Fruit fly (Drosophila melanogaster) whole organism, embryonic: ENCODE data around the gene CG9117.

ENCODE experiments used
- Ada2b ChIP-seq: fragments of 200-800 bp; sonication (Bioruptor generic); IDR thresholded peaks from 2 replicates; pipeline ENCODE4 v1.3.6; 2022; ENCODE audit warnings: missing biosample characterization, missing genetic modification characterization
- Antp ChIP-seq: fragments of 200-800 bp; sonication (Bioruptor generic); optimal IDR thresholded peaks from 3 replicates; lab custom pipeline; 2016; ENCODE audit warnings: missing biosample characterization, missing genetic modification characterization
- CG10366 ChIP-seq: fragments of 200-800 bp; sonication (Bioruptor generic); IDR thresholded peaks from 2 replicates; pipeline ENCODE4 v1.3.6; 2022; ENCODE audit warnings: missing biosample characterization, missing genetic modification characterization
- CG10431 ChIP-seq: fragments of 200-800 bp; sonication (Bioruptor generic); optimal IDR thresholded peaks from 3 replicates; lab custom pipeline; 2018; ENCODE audit warnings: missing biosample characterization, mild to moderate bottlenecking, missing genetic modification characterization
- CG11695 ChIP-seq: fragments of 200-800 bp; sonication (Bioruptor generic); IDR thresholded peaks from 3 replicates; pipeline ENCODE4 v1.3.6; 2022; ENCODE audit warnings: missing biosample characterization, missing genetic modification characterization
- CG12219 ChIP-seq: fragments of 200-800 bp; sonication (Bioruptor generic); optimal IDR thresholded peaks from 3 replicates; lab custom pipeline; 2018; ENCODE audit warnings: missing biosample characterization, mild to moderate bottlenecking, missing genetic modification characterization
- CG12299 ChIP-seq: fragments of 200-800 bp; sonication (Bioruptor generic); optimal IDR thresholded peaks from 2 replicates; lab custom pipeline; 2018; ENCODE audit warnings: missing biosample characterization, mild to moderate bottlenecking, missing genetic modification characterization
- CG12391 ChIP-seq: fragments of 200-800 bp; sonication (Bioruptor generic); optimal IDR thresholded peaks from 3 replicates; lab custom pipeline; 2018; ENCODE audit warnings: missing biosample characterization, mild to moderate bottlenecking, missing genetic modification characterization, moderate library complexity
- CG12769 ChIP-seq: fragments of 200-800 bp; sonication (Bioruptor generic); optimal IDR thresholded peaks from 2 replicates; lab custom pipeline; 2019; ENCODE audit warnings: missing biosample characterization, mild to moderate bottlenecking, missing genetic modification characterization, moderate library complexity
- CG15514 ChIP-seq: fragments of 200-800 bp; sonication (Bioruptor generic); optimal IDR thresholded peaks from 3 replicates; lab custom pipeline; 2017; ENCODE audit warnings: missing biosample characterization, missing genetic modification characterization, mild to moderate bottlenecking, moderate library complexity, missing genetic modification reagents
- CG17328 ChIP-seq: fragments of 200-800 bp; sonication (Bioruptor generic); IDR thresholded peaks from 2 replicates; pipeline ENCODE4 v1.3.6; 2022; ENCODE audit warnings: missing biosample characterization, missing genetic modification characterization
- CG17568 ChIP-seq: fragments of 200-800 bp; sonication (Bioruptor generic); optimal IDR thresholded peaks from 2 replicates; lab custom pipeline; 2018; ENCODE audit warnings: missing biosample characterization, mild to moderate bottlenecking, missing genetic modification characterization, moderate library complexity
- CG18011 ChIP-seq: fragments of 200-800 bp; sonication (Bioruptor generic); optimal IDR thresholded peaks from 2 replicates; lab custom pipeline; 2017; ENCODE audit warnings: missing biosample characterization, missing genetic modification characterization, mild to moderate bottlenecking, moderate library complexity, missing genotype
- CG18262 ChIP-seq: fragments of 200-800 bp; optimal IDR thresholded peaks from 3 replicates; lab custom pipeline; 2019; ENCODE audit warnings: missing biosample characterization, mild to moderate bottlenecking, missing genetic modification characterization, moderate library complexity
- CG18619 ChIP-seq: fragments of 200-800 bp; sonication (Bioruptor generic); optimal IDR thresholded peaks from 3 replicates; lab custom pipeline; 2017; ENCODE audit warnings: missing biosample characterization, mild to moderate bottlenecking, missing genetic modification characterization
- CG2889 ChIP-seq: fragments of 200-800 bp; sonication (Bioruptor generic); IDR thresholded peaks from 3 replicates; pipeline ENCODE4 v1.3.6; 2022; ENCODE audit warnings: missing biosample characterization, missing genetic modification characterization
- CG4730 ChIP-seq: fragments of 200-800 bp; sonication (Bioruptor generic); IDR thresholded peaks from 2 replicates; pipeline ENCODE4 v1.3.6; 2022; ENCODE audit warnings: missing biosample characterization, missing genetic modification characterization
- CG6765 ChIP-seq: fragments of 200-800 bp; sonication (Bioruptor generic); optimal IDR thresholded peaks from 3 replicates; lab custom pipeline; 2017; ENCODE audit warnings: missing biosample characterization, mild to moderate bottlenecking, missing genetic modification characterization
- CG7839 ChIP-seq: fragments of 200-800 bp; sonication (Bioruptor generic); optimal IDR thresholded peaks from 3 replicates; lab custom pipeline; 2018; ENCODE audit warnings: missing biosample characterization, mild to moderate bottlenecking, missing genetic modification characterization, moderate library complexity
- CG8388 ChIP-seq: fragments of 200-800 bp; sonication (Bioruptor generic); optimal IDR thresholded peaks from 2 replicates; lab custom pipeline; 2019; ENCODE audit warnings: missing biosample characterization, mild to moderate bottlenecking, missing genetic modification characterization, moderate library complexity
- CG8924 ChIP-seq: fragments of 200-800 bp; optimal IDR thresholded peaks from 3 replicates; lab custom pipeline; 2019; ENCODE audit warnings: missing biosample characterization, mild to moderate bottlenecking, missing genetic modification characterization, moderate library complexity
- Dp ChIP-seq: fragments of 200-800 bp; sonication (Bioruptor generic); optimal IDR thresholded peaks from 2 replicates; lab custom pipeline; 2018; ENCODE audit warnings: missing biosample characterization, mild to moderate bottlenecking, missing genetic modification characterization, moderate library complexity
- Dref ChIP-seq: fragments of 200-800 bp; sonication (Bioruptor generic); IDR thresholded peaks from 2 replicates; pipeline ENCODE4 v1.3.6; 2022; ENCODE audit warnings: missing biosample characterization, missing genetic modification characterization
- Drgx ChIP-seq: fragments of 200-800 bp; sonication (Bioruptor generic); IDR thresholded peaks from 2 replicates; pipeline ENCODE4 v1.3.6; 2022; ENCODE audit warnings: missing biosample characterization, missing genetic modification characterization
- Hmr ChIP-seq: fragments of 200-800 bp; sonication (Bioruptor generic); optimal IDR thresholded peaks from 3 replicates; lab custom pipeline; 2017; ENCODE audit warnings: mild to moderate bottlenecking, missing biosample characterization, missing genetic modification reagents, missing genetic modification characterization
- Hr39 ChIP-seq: fragments of >200 bp; optimal IDR thresholded peaks from 2 replicates; lab custom pipeline; 2017
- Jarid2 ChIP-seq: fragments of 200-800 bp; sonication (Bioruptor generic); optimal IDR thresholded peaks from 3 replicates; lab custom pipeline; 2017; ENCODE audit warnings: mild to moderate bottlenecking, missing biosample characterization, missing genetic modification reagents, missing genetic modification characterization
- Lhr ChIP-seq: fragments of 200-800 bp; sonication (Bioruptor generic); optimal IDR thresholded peaks from 3 replicates; lab custom pipeline; 2017; ENCODE audit warnings: mild to moderate bottlenecking, missing biosample characterization, missing genetic modification reagents, missing genetic modification characterization
- MESR4 ChIP-seq: fragments of 200-800 bp; sonication (Bioruptor generic); optimal IDR thresholded peaks from 2 replicates; lab custom pipeline; 2018; ENCODE audit warnings: missing biosample characterization, mild to moderate bottlenecking, missing genetic modification characterization, moderate library complexity
- Med ChIP-seq: fragments of 200-800 bp; sonication (Bioruptor generic); peaks from one replicate; lab custom pipeline; 2016; ENCODE audit warnings: missing biosample characterization, missing genetic modification characterization, mild to moderate bottlenecking, inconsistent platforms, moderate library complexity
- Nf-YB ChIP-seq: fragments of 200-800 bp; sonication (Bioruptor generic); optimal IDR thresholded peaks from 3 replicates; lab custom pipeline; 2019; ENCODE audit warnings: missing biosample characterization, mild to moderate bottlenecking, missing genetic modification characterization, moderate library complexity
- Optix ChIP-seq: fragments of 200-800 bp; sonication (Bioruptor generic); IDR thresholded peaks from 3 replicates; pipeline ENCODE4 v1.3.6; 2022; ENCODE audit warnings: missing biosample characterization, missing genetic modification characterization
- Rfx ChIP-seq: fragments of 200-800 bp; sonication (Bioruptor generic); IDR thresholded peaks from 2 replicates; pipeline ENCODE4 v1.3.6; 2022; ENCODE audit warnings: missing biosample characterization, missing genetic modification characterization
- bcd ChIP-seq: fragments of 200-800 bp; sonication (Bioruptor generic); optimal IDR thresholded peaks from 2 replicates; lab custom pipeline; 2017; ENCODE audit warnings: missing biosample characterization, mild to moderate bottlenecking, missing genetic modification characterization
- bigmax ChIP-seq: fragments of 200-800 bp; sonication (Bioruptor generic); optimal IDR thresholded peaks from 2 replicates; lab custom pipeline; 2018; ENCODE audit warnings: missing biosample characterization, mild to moderate bottlenecking, missing genetic modification characterization
- bsh ChIP-seq, 2 experiments: fragments of 200-800 bp; sonication (Bioruptor generic); optimal IDR thresholded peaks; 2 replicates each; lab custom pipeline; 2017 to 2018; ENCODE audit warnings: mild to moderate bottlenecking in 2 of 2, missing biosample characterization in 2 of 2, missing genetic modification characterization in 2 of 2, moderate library complexity in 1 of 2
- chn ChIP-seq: fragments of 200-800 bp; sonication (Bioruptor generic); optimal IDR thresholded peaks from 2 replicates; lab custom pipeline; 2016; ENCODE audit warnings: missing biosample characterization, missing genetic modification characterization
- en ChIP-seq: fragments of 200-800 bp; sonication (Bioruptor generic); optimal IDR thresholded peaks from 2 replicates; lab custom pipeline; 2016; ENCODE audit warnings: missing biosample characterization, missing genetic modification characterization
- fd96Cb ChIP-seq: fragments of 200-800 bp; sonication (Bioruptor generic); optimal IDR thresholded peaks from 2 replicates; lab custom pipeline; 2018; ENCODE audit warnings: missing biosample characterization, mild to moderate bottlenecking, missing genetic modification characterization, moderate library complexity
- oc ChIP-seq: fragments of 200-800 bp; sonication (Bioruptor generic); optimal IDR thresholded peaks from 2 replicates; lab custom pipeline; 2018; ENCODE audit warnings: missing biosample characterization, mild to moderate bottlenecking, missing genetic modification characterization, moderate library complexity
- phol ChIP-seq: fragments of 200-800 bp; sonication (Bioruptor generic); optimal IDR thresholded peaks from 3 replicates; lab custom pipeline; 2018; ENCODE audit warnings: missing biosample characterization, mild to moderate bottlenecking, missing genetic modification characterization, moderate library complexity
- row ChIP-seq: fragments of 200-800 bp; sonication (Bioruptor generic); IDR thresholded peaks from 3 replicates; pipeline ENCODE4 v1.3.6; 2022; ENCODE audit warnings: missing biosample characterization, missing genetic modification characterization
- sima ChIP-seq: fragments of 200-800 bp; sonication (Bioruptor generic); optimal IDR thresholded peaks from 2 replicates; lab custom pipeline; 2016; ENCODE audit warnings: missing biosample characterization, missing genetic modification characterization
- sisA ChIP-seq: fragments of 200-800 bp; sonication (Bioruptor generic); IDR thresholded peaks from 2 replicates; pipeline ENCODE4 v1.3.6; 2022; ENCODE audit warnings: missing biosample characterization, missing genetic modification characterization
- slbo ChIP-seq: fragments of 200-800 bp; sonication (Bioruptor generic); IDR thresholded peaks from 2 replicates; pipeline ENCODE4 v1.3.6; 2022; ENCODE audit warnings: missing biosample characterization, missing genetic modification characterization
- sug ChIP-seq: fragments of 200-800 bp; optimal IDR thresholded peaks from 2 replicates; lab custom pipeline; 2019; ENCODE audit warnings: missing biosample characterization, mild to moderate bottlenecking, missing genetic modification characterization, moderate library complexity
- tgo ChIP-seq: fragments of 200-800 bp; sonication (Bioruptor generic); IDR thresholded peaks from 3 replicates; pipeline ENCODE4 v1.3.6; 2022; ENCODE audit warnings: missing biosample characterization, missing genetic modification characterization
- toy ChIP-seq: fragments of 200-800 bp; sonication (Bioruptor generic); IDR thresholded peaks from 2 replicates; pipeline ENCODE4 v1.3.6; 2022; ENCODE audit warnings: missing biosample characterization, missing genetic modification characterization
- unc-4 ChIP-seq: fragments of 200-800 bp; sonication (Bioruptor generic); IDR thresholded peaks from 2 replicates; pipeline ENCODE4 v1.3.6; 2022; ENCODE audit warnings: missing biosample characterization, missing genetic modification characterization; ENCODE audit not compliant: partially characterized antibody
- vvl ChIP-seq: fragments of 200-800 bp; sonication (Bioruptor generic); IDR thresholded peaks from 2 replicates; pipeline ENCODE4 v1.3.6; 2022; ENCODE audit warnings: missing biosample characterization, missing genetic modification characterization
- zf30C ChIP-seq: fragments of 200-800 bp; sonication (Bioruptor generic); optimal IDR thresholded peaks from 3 replicates; lab custom pipeline; 2018; ENCODE audit warnings: missing biosample characterization, mild to moderate bottlenecking, missing genetic modification characterization

The CG9117 gene

DNA sequence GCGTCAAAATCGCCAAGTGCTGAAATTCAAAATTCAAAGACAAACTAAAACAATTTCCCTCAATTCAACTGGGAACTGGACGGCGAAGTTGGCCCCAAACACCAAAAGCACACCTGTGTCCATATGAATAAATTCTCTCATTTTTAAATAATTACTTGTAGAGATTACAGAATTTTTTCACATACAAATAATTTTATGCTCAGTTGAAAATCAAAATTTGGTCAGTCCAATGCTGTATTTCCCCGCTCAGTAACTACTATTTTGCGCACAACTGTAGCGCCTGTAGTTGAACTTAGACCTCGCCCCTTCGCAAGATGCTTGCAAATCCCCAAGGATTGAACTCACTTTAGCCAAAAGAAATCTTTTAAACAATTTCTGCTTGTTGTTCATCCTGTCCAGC lies 9.0 kb downstream of the CG9117 start (continued):
- TF ChIP-seq CG18619 (GFP tag; lab: Kevin White, UChicago) (no peak), zf30C (no peak), Rfx (GFP tag; lab: Robert Waterston, UW) (no peak), Nf-YB (GFP tag; lab: Kevin White, UChicago) (no peak), sisA (GFP tag; lab: Robert Waterston, UW) (peak; percentile 49), Antp (GFP tag; lab: Kevin White, UChicago) (no peak), Dref (GFP tag; lab: Robert Waterston, UW) (no peak), Med (GFP tag; lab: Kevin White, UChicago) (peak; percentile 70), CG12391 (tag; lab: Kevin White, UChicago) (peak; percentile 23), sug (no peak), CG15514 (no peak), Optix (GFP tag; lab: Robert Waterston, UW) (0 out of 3 replicates have a peak, but pooled peaks have one; percentile 7), CG4730 (GFP tag; lab: Robert Waterston, UW) (0 out of 2 replicates have a peak, but pooled peaks have one; percentile 15), chn (GFP tag; lab: Kevin White, UChicago) (no peak), toy (no peak), bigmax (GFP tag; lab: Kevin White, UChicago) (no peak), unc-4 (GFP tag; lab: Robert Waterston, UW) (no peak), phol (tag; lab: Kevin White, UChicago) (no peak), Hr39 (lab: Kevin White, UChicago) (no peak), Hmr (GFP tag; lab: Kevin White, UChicago) (peak; percentile 12), Ada2b (peak; percentile 34), row (peak; percentile 61), slbo (GFP tag; lab: Robert Waterston, UW) (0 out of 2 replicates have a peak, but pooled peaks have one; percentile 35), tgo (GFP tag; lab: Robert Waterston, UW) (peak; percentile 23; the same call in 1 of the 3 replicates), CG12299 (tag; lab: Kevin White, UChicago) (no peak), MESR4 (GFP tag; lab: Kevin White, UChicago) (no peak), Lhr (GFP tag; lab: Kevin White, UChicago) (no peak), CG7839 (tag; lab: Kevin White, UChicago) (peak; percentile 27), CG10431 (GFP tag; lab: Kevin White, UChicago) (no peak), CG8924 (tag; lab: Kevin White, UChicago) (no peak), bsh (GFP tag; optimal IDR thresholded peaks at IDR 0.05; lab: Kevin White, UChicago) (peak in 1 of 2 experiments; percentile 36), bcd (GFP tag; lab: Kevin White, UChicago) (no peak), CG12769 (no peak), sima (no peak), CG17568 (GFP tag; lab: Kevin White, UChicago) (no peak), CG17328 (peak; percentile 68), CG10366 (peak; percentile 32; the same call in 1 of the 2 replicates), Dp (GFP tag; lab: Kevin White, UChicago) (no peak), CG18011 (no peak), en (GFP tag; lab: Kevin White, UChicago) (no peak), fd96Cb (tag; lab: Kevin White, UChicago) (peak; percentile 11), CG12219 (GFP tag; lab: Kevin White, UChicago) (no peak), CG8388 (GFP tag; lab: Kevin White, UChicago) (peak; percentile 3), Jarid2 (GFP tag; lab: Kevin White, UChicago) (no peak), oc (no peak), CG11695 (GFP tag; lab: Robert Waterston, UW) (0 out of 3 replicates have a peak, but pooled peaks have one; percentile 27), vvl (GFP tag; lab: Robert Waterston, UW) (peak; percentile 64; the same call in 1 of the 2 replicates), CG6765 (GFP tag; lab: Kevin White, UChicago) (no peak), CG2889 (GFP tag; lab: Robert Waterston, UW) (0 out of 3 replicates have a peak, but pooled peaks have one; percentile 13), CG18262 (tag; lab: Kevin White, UChicago) (no peak), Drgx (GFP tag; lab: Robert Waterston, UW) (0 out of 2 replicates have a peak, but pooled peaks have one; percentile 9)
